Worm (Caenorhabditis elegans) whole organism, L3 larva: ENCODE measurements around the gene lys-1.

Experiments used
- ceh-16 ChIP-seq: sonication (generic microtip); optimal IDR thresholded peaks from 2 replicates; lab custom pipeline; 2017; ENCODE audit warnings: missing biosample characterization, missing genetic modification characterization
- lin-15B ChIP-seq: fragments of 150-350 bp; optimal IDR thresholded peaks from 2 replicates; lab custom pipeline; 2014; ENCODE audit warnings: missing biosample characterization, missing genetic modification characterization
- lin-39 ChIP-seq: fragments of 150-350 bp; optimal IDR thresholded peaks from 2 replicates; lab custom pipeline; 2018; ENCODE audit warnings: missing biosample characterization, missing genetic modification reagents, missing genetic modification characterization
- mdl-1 ChIP-seq: fragments of 150-350 bp; optimal IDR thresholded peaks from 2 replicates; lab custom pipeline; 2014; ENCODE audit warnings: missing biosample characterization, missing genetic modification characterization
- skn-1 ChIP-seq: fragments of 150-350 bp; optimal IDR thresholded peaks from 2 replicates; lab custom pipeline; 2014; ENCODE audit warnings: missing biosample characterization, missing genetic modification characterization
- zag-1 ChIP-seq: fragments of 150-350 bp; optimal IDR thresholded peaks from 2 replicates; lab custom pipeline; 2014; ENCODE audit warnings: missing biosample characterization, missing genetic modification characterization

DNA sequence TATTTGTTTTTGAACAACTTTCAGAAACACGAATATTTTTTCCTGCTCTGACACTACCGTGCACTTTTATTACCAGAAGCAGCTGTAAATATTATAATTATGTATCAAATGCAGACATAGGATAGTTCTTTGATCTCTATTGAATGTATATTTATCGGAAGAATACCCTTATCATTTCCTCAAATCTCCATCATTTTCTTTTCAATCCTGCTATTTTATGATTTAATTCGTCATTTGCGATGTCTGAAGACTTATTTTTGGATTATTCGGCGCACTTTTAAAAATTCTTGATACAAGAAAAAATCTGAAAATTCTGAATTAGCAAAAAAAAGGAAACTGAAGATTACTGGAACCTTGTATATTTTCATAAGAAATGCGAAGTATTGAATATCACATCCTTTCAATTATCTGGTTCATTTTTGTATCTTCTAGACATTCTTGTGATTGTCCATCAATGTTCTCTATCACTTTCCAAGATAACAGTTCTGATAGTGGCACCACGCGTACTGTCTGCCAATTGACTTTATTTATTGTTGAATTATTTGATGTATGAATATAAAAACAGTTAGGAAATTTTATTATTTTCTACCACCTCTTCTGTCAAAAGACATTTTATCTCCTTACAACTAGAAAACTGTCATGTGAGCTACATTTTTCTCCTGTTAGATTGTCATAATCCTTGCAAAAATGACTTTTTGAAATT is 33.5 kb upstream of the lys-1 start:
- TF ChIP-seq skn-1 (tag; lab: Kevin White, UChicago) = no peak
- no peak for TF ChIP-seq lin-39 (tag; lab: Kevin White, UChicago)
- no peak for TF ChIP-seq mdl-1
- TF ChIP-seq ceh-16 (tag; lab: Kevin White, UChicago) = no peak
- no peak for TF ChIP-seq lin-15B (tag; lab: Kevin White, UChicago)
- TF ChIP-seq zag-1 (tag; lab: Kevin White, UChicago) = no peak
